Worm (Caenorhabditis elegans): Measurements from ENCODE around the gene ZC190.5.

ZC190.5 gene

DNA sequence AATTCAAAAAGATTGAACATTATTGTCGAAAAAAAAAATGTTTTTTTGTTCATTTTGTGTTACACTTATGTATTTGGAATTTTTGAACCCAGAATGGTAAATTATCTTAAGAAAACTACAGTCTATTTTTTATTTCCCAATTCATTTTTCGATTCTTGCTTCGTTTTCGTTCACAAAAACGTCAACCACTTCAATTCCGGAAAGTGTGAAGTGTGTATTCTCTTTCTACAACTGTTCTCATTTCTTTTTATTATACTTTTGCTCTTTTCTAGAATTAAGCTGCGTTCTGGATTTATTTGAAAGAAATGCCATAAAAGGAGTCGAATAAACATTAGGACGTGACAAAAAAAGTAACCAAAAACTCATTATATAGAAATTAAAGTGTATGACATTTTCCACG lies 51.1 kb downstream of the ZC190.5 start, which contains the start of gene F41E6.1:
Gene F41E6.1, plus strand, starts transcription at position 301 of the 400 bp plus-strand sequence.
- no peak for TF ChIP-seq ceh-9 (tag; optimal IDR thresholded peaks at IDR 0.05)
- no peak for TF ChIP-seq pax-1 (tag; optimal IDR thresholded peaks at IDR 0.05)
- no peak for TF ChIP-seq lim-6 (tag; optimal IDR thresholded peaks at IDR 0.05)
- no peak for TF ChIP-seq elt-4 (tag; optimal IDR thresholded peaks at IDR 0.05)
- no peak for TF ChIP-seq madf-2 (tag; optimal IDR thresholded peaks at IDR 0.05)
- TF ChIP-seq K09A11.1 (tag; optimal IDR thresholded peaks at IDR 0.05; ENCODE audit: insufficient read depth): no peak
